Fruit fly (Drosophila melanogaster): ENCODE data around the gene oc.
A peak's percentile ranks its signal among the peaks of the same experiment; 100 is the strongest.

oc gene

DNA sequence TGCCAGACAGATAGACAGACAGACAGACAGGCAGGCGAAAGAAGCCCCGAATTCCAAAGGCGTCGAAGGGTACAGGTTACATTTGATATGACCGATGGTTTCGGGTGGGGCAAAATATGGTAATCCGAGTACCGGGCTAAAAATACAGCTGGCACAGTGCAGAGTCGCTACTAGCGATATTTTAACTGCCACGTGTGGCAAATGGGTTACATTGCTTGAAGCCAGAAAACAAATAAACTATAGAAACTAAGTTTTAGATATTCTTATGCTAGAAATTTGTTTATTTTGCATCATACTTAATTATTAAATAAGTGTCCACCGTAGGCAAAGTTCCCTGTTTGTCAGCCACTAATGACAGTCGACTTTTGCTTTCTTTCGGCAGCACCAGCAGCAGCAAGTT lies 67.3 kb downstream of the oc start (continued):
- TF ChIP-seq pita (GFP tag; optimal IDR thresholded peaks at IDR 0.05) (no peak), phol (tag; optimal IDR thresholded peaks at IDR 0.05) (peak; percentile 17), CG9727 (GFP tag; optimal IDR thresholded peaks at IDR 0.05) (peak; percentile 13), sd (tag; optimal IDR thresholded peaks at IDR 0.05) (peak; percentile 57), Fer1 (GFP tag; optimal IDR thresholded peaks at IDR 0.05) (peak; percentile 24), Sry-δ (GFP tag; optimal IDR thresholded peaks at IDR 0.05) (no peak), grau (tag; optimal IDR thresholded peaks at IDR 0.05) (peak; percentile 81), CG10147 (GFP tag; optimal IDR thresholded peaks at IDR 0.05) (peak; percentile 19), MTF-1 (GFP tag; optimal IDR thresholded peaks at IDR 0.05; ENCODE audit: borderline replicate concordance) (no peak), CG17359 (tag; optimal IDR thresholded peaks at IDR 0.05) (peak; percentile 4), CG15269 (tag; optimal IDR thresholded peaks at IDR 0.05) (peak; percentile 32)

DNA sequence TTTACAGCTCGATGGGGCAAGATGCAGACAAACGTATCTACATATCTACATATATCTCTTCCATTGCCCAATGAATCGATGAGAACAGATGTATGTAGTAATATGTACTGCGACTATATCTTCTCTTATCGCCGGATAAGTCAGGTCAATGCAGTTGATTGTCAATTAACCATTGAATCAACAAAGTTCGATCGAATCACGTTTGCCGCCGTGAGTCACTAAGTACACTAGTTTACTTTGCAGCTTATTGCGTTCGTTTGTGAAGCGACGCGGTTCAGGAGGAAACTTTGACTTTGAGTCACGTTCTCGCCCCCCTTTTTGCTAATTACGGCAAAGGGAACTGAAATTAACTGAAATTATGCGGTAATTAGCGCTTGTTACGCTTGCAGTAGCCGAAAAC lies 69.7 kb downstream of the oc start:
- TF ChIP-seq nom (GFP tag; optimal IDR thresholded peaks at IDR 0.05) = peak; percentile 55
- TF ChIP-seq CG15269 (tag; optimal IDR thresholded peaks at IDR 0.05) = no peak
